Fruit fly (Drosophila melanogaster) whole organism, prepupa: ENCODE results near the gene Pdfr.

Source experiments
- Blimp-1 ChIP-seq: fragments of 200-800 bp; sonication (Bioruptor generic); optimal IDR thresholded peaks from 3 replicates; lab custom pipeline; 2017; ENCODE audit warnings: missing biosample characterization, missing genetic modification characterization, mild to moderate bottlenecking, moderate library complexity, missing genetic modification reagents
- CG10669 ChIP-seq: fragments of 200-800 bp; sonication (Bioruptor generic); optimal IDR thresholded peaks from 3 replicates; lab custom pipeline; 2018; ENCODE audit warnings: missing biosample characterization, mild to moderate bottlenecking, missing genetic modification characterization, moderate library complexity
- CG11294 ChIP-seq: fragments of 200-800 bp; sonication (Bioruptor generic); IDR thresholded peaks from 2 replicates; pipeline ENCODE4 v1.3.6; 2022; ENCODE audit warnings: missing biosample characterization, missing genetic modification characterization
- CG15336 ChIP-seq: fragments of 200-800 bp; sonication (Bioruptor generic); IDR thresholded peaks from 2 replicates; pipeline ENCODE4 v1.3.6; 2022; ENCODE audit warnings: missing biosample characterization, missing genetic modification characterization
- CG16779 ChIP-seq: fragments of 200-800 bp; sonication (Bioruptor generic); optimal IDR thresholded peaks from 3 replicates; lab custom pipeline; 2017; ENCODE audit warnings: missing biosample characterization, mild to moderate bottlenecking, missing genetic modification characterization
- CG3032 ChIP-seq: fragments of 200-800 bp; optimal IDR thresholded peaks from 2 replicates; lab custom pipeline; 2019; ENCODE audit warnings: missing biosample characterization, mild to moderate bottlenecking, missing genetic modification characterization, moderate library complexity
- CG31627 ChIP-seq: fragments of 200-800 bp; sonication (Bioruptor generic); optimal IDR thresholded peaks from 3 replicates; lab custom pipeline; 2016; ENCODE audit warnings: missing biosample characterization, missing genetic modification characterization
- CG32006 ChIP-seq: fragments of 200-800 bp; sonication (Bioruptor generic); optimal IDR thresholded peaks from 3 replicates; lab custom pipeline; 2017; ENCODE audit warnings: missing biosample characterization, mild to moderate bottlenecking, missing genetic modification characterization
- CG34406 ChIP-seq: fragments of 200-800 bp; sonication (Bioruptor generic); optimal IDR thresholded peaks from 3 replicates; lab custom pipeline; 2016; ENCODE audit warnings: missing biosample characterization, missing genetic modification characterization
- CG3919 ChIP-seq: fragments of 200-800 bp; sonication (Bioruptor generic); optimal IDR thresholded peaks from 3 replicates; lab custom pipeline; 2016; ENCODE audit warnings: missing biosample characterization, missing genetic modification characterization
- CG4318 ChIP-seq: fragments of 200-800 bp; sonication (Bioruptor generic); optimal IDR thresholded peaks from 3 replicates; lab custom pipeline; 2017; ENCODE audit warnings: missing biosample characterization, mild to moderate bottlenecking, missing genetic modification characterization
- CG6163 ChIP-seq: fragments of 200-800 bp; sonication (Bioruptor generic); IDR thresholded peaks from 3 replicates; pipeline ENCODE4 v1.3.6; 2022; ENCODE audit warnings: missing biosample characterization, missing genetic modification characterization
- CG6276 ChIP-seq: fragments of 200-800 bp; sonication (Bioruptor generic); optimal IDR thresholded peaks from 2 replicates; lab custom pipeline; 2017; ENCODE audit warnings: missing biosample characterization, mild to moderate bottlenecking, missing genetic modification characterization
- CG6792 ChIP-seq: fragments of 200-800 bp; sonication (Bioruptor generic); optimal IDR thresholded peaks from 3 replicates; lab custom pipeline; 2016; ENCODE audit warnings: missing biosample characterization, missing genetic modification characterization
- CG6808 ChIP-seq: fragments of 200-800 bp; sonication (Bioruptor generic); optimal IDR thresholded peaks from 3 replicates; lab custom pipeline; 2017; ENCODE audit warnings: missing biosample characterization, missing genetic modification characterization, mild to moderate bottlenecking, moderate library complexity, missing genetic modification reagents
- CG7368 ChIP-seq: fragments of 200-800 bp; sonication (Bioruptor generic); optimal IDR thresholded peaks from 3 replicates; lab custom pipeline; 2016; ENCODE audit warnings: missing biosample characterization, missing genetic modification characterization
- CG8319 ChIP-seq: fragments of 200-800 bp; sonication (Bioruptor generic); optimal IDR thresholded peaks from 3 replicates; lab custom pipeline; 2016; ENCODE audit warnings: missing biosample characterization, missing genetic modification characterization
- CG8632 ChIP-seq: fragments of 200-800 bp; sonication (Bioruptor generic); optimal IDR thresholded peaks from 3 replicates; lab custom pipeline; 2016; ENCODE audit warnings: missing biosample characterization, missing genetic modification characterization
- Eip75B ChIP-seq: fragments of 200-800 bp; sonication (Bioruptor generic); optimal IDR thresholded peaks from 3 replicates; lab custom pipeline; 2016; ENCODE audit warnings: missing biosample characterization, missing genetic modification characterization
- Eip93F ChIP-seq: fragments of 200-800 bp; sonication (Bioruptor generic); optimal IDR thresholded peaks from 2 replicates; lab custom pipeline; 2016; ENCODE audit warnings: missing biosample characterization, mild to moderate bottlenecking, missing genetic modification characterization
- Gug ChIP-seq: fragments of 200-800 bp; sonication (Bioruptor generic); IDR thresholded peaks from 2 replicates; pipeline ENCODE4 v1.3.6; 2022; ENCODE audit warnings: missing biosample characterization, missing genetic modification characterization
- Hr39 ChIP-seq: fragments of 200-800 bp; sonication (Bioruptor generic); optimal IDR thresholded peaks from 2 replicates; lab custom pipeline; 2016; ENCODE audit warnings: missing biosample characterization, missing genetic modification characterization
- Lpt ChIP-seq: fragments of 200-800 bp; sonication (Bioruptor generic); optimal IDR thresholded peaks from 3 replicates; lab custom pipeline; 2016; ENCODE audit warnings: missing biosample characterization, missing genetic modification characterization
- Met ChIP-seq: fragments of 200-800 bp; sonication (Bioruptor generic); optimal IDR thresholded peaks from 3 replicates; lab custom pipeline; 2016; ENCODE audit warnings: missing biosample characterization, missing genetic modification characterization
- OdsH ChIP-seq: fragments of 200-800 bp; sonication (Bioruptor generic); optimal IDR thresholded peaks from 3 replicates; lab custom pipeline; 2016; ENCODE audit warnings: missing biosample characterization, missing genetic modification characterization
- Smox ChIP-seq: fragments of 200-800 bp; sonication (Bioruptor generic); optimal IDR thresholded peaks from 3 replicates; lab custom pipeline; 2016; ENCODE audit warnings: missing biosample characterization, missing genetic modification characterization
- Sox102F ChIP-seq: fragments of 200-800 bp; sonication (Bioruptor generic); optimal IDR thresholded peaks from 2 replicates; lab custom pipeline; 2016; ENCODE audit warnings: missing biosample characterization, mild to moderate bottlenecking, missing genetic modification characterization
- Sox14 ChIP-seq: fragments of 200-800 bp; sonication (Bioruptor generic); optimal IDR thresholded peaks from 3 replicates; lab custom pipeline; 2016; ENCODE audit warnings: missing biosample characterization, missing genetic modification characterization
- acj6 ChIP-seq: fragments of 200-800 bp; sonication (Bioruptor generic); optimal IDR thresholded peaks from 3 replicates; lab custom pipeline; 2016; ENCODE audit warnings: missing biosample characterization, missing genetic modification characterization
- dac ChIP-seq: fragments of 200-800 bp; sonication (Bioruptor generic); optimal IDR thresholded peaks from 2 replicates; lab custom pipeline; 2017; ENCODE audit warnings: missing biosample characterization, mild to moderate bottlenecking, missing genetic modification characterization
- dsx ChIP-seq: fragments of 200-800 bp; optimal IDR thresholded peaks from 3 replicates; lab custom pipeline; 2019; ENCODE audit warnings: missing biosample characterization, mild to moderate bottlenecking, missing genetic modification characterization, moderate library complexity; ENCODE audit not compliant: poor library complexity, severe bottlenecking
- esn ChIP-seq: fragments of 200-800 bp; sonication (Bioruptor generic); optimal IDR thresholded peaks from 2 replicates; lab custom pipeline; 2016; ENCODE audit warnings: missing biosample characterization, mild to moderate bottlenecking, missing genetic modification characterization, moderate library complexity
- fd59A ChIP-seq: fragments of 200-800 bp; sonication (Bioruptor generic); optimal IDR thresholded peaks from 2 replicates; lab custom pipeline; 2017; ENCODE audit warnings: missing biosample characterization, mild to moderate bottlenecking, missing genetic modification characterization, missing genetic modification reagents
- fkh ChIP-seq: fragments of 200-800 bp; sonication (Bioruptor generic); optimal IDR thresholded peaks from 3 replicates; lab custom pipeline; 2017; ENCODE audit warnings: missing biosample characterization, mild to moderate bottlenecking, missing genetic modification characterization, moderate library complexity
- lz ChIP-seq: fragments of 200-800 bp; sonication (Bioruptor generic); optimal IDR thresholded peaks from 3 replicates; lab custom pipeline; 2016; ENCODE audit warnings: missing biosample characterization, missing genetic modification characterization
- net ChIP-seq: fragments of 200-800 bp; sonication (Bioruptor generic); optimal IDR thresholded peaks from 3 replicates; lab custom pipeline; 2016; ENCODE audit warnings: missing biosample characterization, missing genetic modification characterization
- pdm3 ChIP-seq: fragments of 200-800 bp; sonication (Bioruptor generic); optimal IDR thresholded peaks from 3 replicates; lab custom pipeline; 2016; ENCODE audit warnings: missing biosample characterization, missing genetic modification characterization
- salr ChIP-seq, 2 experiments: fragments of 200-800 bp; sonication (Bioruptor generic); optimal IDR thresholded peaks; 3 replicates each; lab custom pipeline; 2016 to 2018; ENCODE audit warnings: missing biosample characterization in 2 of 2, missing genetic modification characterization in 2 of 2, mild to moderate bottlenecking in 1 of 2
- ss ChIP-seq, 2 experiments: fragments of 200-800 bp; sonication (Bioruptor generic); optimal IDR thresholded peaks; 2 replicates in 1 of 2; 3 replicates in 1 of 2; lab custom pipeline; 2017 to 2018; ENCODE audit warnings: mild to moderate bottlenecking in 2 of 2, missing biosample characterization in 2 of 2, missing genetic modification characterization in 2 of 2, moderate library complexity in 1 of 2
- svp ChIP-seq: fragments of 200-800 bp; sonication (Bioruptor generic); peaks from one replicate; lab custom pipeline; 2016; ENCODE audit warnings: missing biosample characterization, missing genetic modification characterization
- vri ChIP-seq: fragments of 200-800 bp; sonication (Bioruptor generic); optimal IDR thresholded peaks from 3 replicates; lab custom pipeline; 2016; ENCODE audit warnings: missing biosample characterization, mild to moderate bottlenecking, missing genetic modification characterization

The Pdfr gene

dm6 chrX:2518361-2518760, 33.6 kb upstream of the Pdfr start (continued):
- TF ChIP-seq fkh (GFP tag; lab: Kevin White, UChicago) (no peak), lz (GFP tag; lab: Kevin White, UChicago) (peak; percentile 71), CG3919 (peak; percentile 76), CG7368 (GFP tag; lab: Kevin White, UChicago) (peak; percentile 59), CG6808 (GFP tag; lab: Kevin White, UChicago) (peak; percentile 10), dsx (GFP tag; lab: Kevin White, UChicago) (no peak), Blimp-1 (GFP tag; lab: Kevin White, UChicago) (no peak), CG8319 (GFP tag; lab: Kevin White, UChicago) (peak; percentile 49), CG11294 (GFP tag; lab: Robert Waterston, UW) (peak; percentile 23; the same call in 1 of the 2 replicates), Eip93F (GFP tag; lab: Kevin White, UChicago) (no peak), Lpt (GFP tag; lab: Kevin White, UChicago) (peak; percentile 63), Gug (GFP tag; lab: Robert Waterston, UW) (peak; percentile 46; the same call in 1 of the 2 replicates), acj6 (peak; percentile 80)

dm6 chrX:2524426-2524825, 27.6 kb upstream of the Pdfr start:
- TF ChIP-seq CG16779 (tag; lab: Kevin White, UChicago) (no peak), CG4318 (GFP tag; lab: Kevin White, UChicago) (no peak), ss (GFP tag; optimal IDR thresholded peaks at IDR 0.05; lab: Kevin White, UChicago) (no peak), dsx (GFP tag; lab: Kevin White, UChicago) (peak; percentile 50)

- no peak for TF ChIP-seq dsx (GFP tag; lab: Kevin White, UChicago)
- TF ChIP-seq svp: peak; percentile 64
Observed at dm6 chrX:2531280-2531807, 20.7 kb upstream of the Pdfr start.

dm6 chrX:2533843-2534473, 18.0 kb upstream of the Pdfr start:
- peak; percentile 62 for TF ChIP-seq CG7368 (GFP tag; lab: Kevin White, UChicago)
- TF ChIP-seq Smox (GFP tag; lab: Kevin White, UChicago): peak; percentile 11
- TF ChIP-seq vri (GFP tag; lab: Kevin White, UChicago): no peak
- TF ChIP-seq Sox102F (GFP tag; lab: Kevin White, UChicago): peak; percentile 30
- peak; percentile 29 for TF ChIP-seq Met (GFP tag; lab: Kevin White, UChicago)
- TF ChIP-seq pdm3: peak; percentile 79
- peak; percentile 52 for TF ChIP-seq CG31627 (GFP tag; lab: Kevin White, UChicago)
- peak; percentile 39 for TF ChIP-seq lz (GFP tag; lab: Kevin White, UChicago)
- TF ChIP-seq Eip75B (GFP tag; lab: Kevin White, UChicago): peak; percentile 42
- peak; percentile 93 for TF ChIP-seq CG6163 (GFP tag; lab: Robert Waterston, UW)
- peak; percentile 62 for TF ChIP-seq Lpt (GFP tag; lab: Kevin White, UChicago)
- TF ChIP-seq CG8632 (GFP tag; lab: Kevin White, UChicago): peak; percentile 6
- TF ChIP-seq Sox14: peak; percentile 59
- peak; percentile 49 for TF ChIP-seq fd59A
- no peak for TF ChIP-seq Blimp-1 (GFP tag; lab: Kevin White, UChicago)
- peak; percentile 64 for TF ChIP-seq svp
- peak; percentile 80 for TF ChIP-seq CG3919
- TF ChIP-seq CG10669: peak; percentile 57
- peak; percentile 78 for TF ChIP-seq dac (GFP tag; lab: Kevin White, UChicago)
- TF ChIP-seq CG32006: peak; percentile 88
- TF ChIP-seq Hr39 (GFP tag; lab: Kevin White, UChicago): peak; percentile 38
- peak; percentile 82 for TF ChIP-seq CG6276 (GFP tag; lab: Kevin White, UChicago)
- TF ChIP-seq CG34406 (GFP tag; lab: Kevin White, UChicago): peak; percentile 16
- peak; percentile 78 for TF ChIP-seq CG4318 (GFP tag; lab: Kevin White, UChicago)
- TF ChIP-seq salr (GFP tag; optimal IDR thresholded peaks at IDR 0.05; lab: Kevin White, UChicago): peak; percentile 61 to 65
- TF ChIP-seq CG6792: peak; percentile 28
- peak; percentile 48 for TF ChIP-seq CG3032 (tag; lab: Kevin White, UChicago)
- peak; percentile 72 for TF ChIP-seq OdsH (GFP tag; lab: Kevin White, UChicago)
- peak; percentile 26 for TF ChIP-seq esn (GFP tag; lab: Kevin White, UChicago)
- peak; percentile 90 for TF ChIP-seq CG15336
- peak; percentile 44 for TF ChIP-seq dsx (GFP tag; lab: Kevin White, UChicago)
- peak; percentile 80 for TF ChIP-seq net (GFP tag; lab: Kevin White, UChicago)
- no peak for TF ChIP-seq Eip93F (GFP tag; lab: Kevin White, UChicago)
